In the genomic region with DNA sequence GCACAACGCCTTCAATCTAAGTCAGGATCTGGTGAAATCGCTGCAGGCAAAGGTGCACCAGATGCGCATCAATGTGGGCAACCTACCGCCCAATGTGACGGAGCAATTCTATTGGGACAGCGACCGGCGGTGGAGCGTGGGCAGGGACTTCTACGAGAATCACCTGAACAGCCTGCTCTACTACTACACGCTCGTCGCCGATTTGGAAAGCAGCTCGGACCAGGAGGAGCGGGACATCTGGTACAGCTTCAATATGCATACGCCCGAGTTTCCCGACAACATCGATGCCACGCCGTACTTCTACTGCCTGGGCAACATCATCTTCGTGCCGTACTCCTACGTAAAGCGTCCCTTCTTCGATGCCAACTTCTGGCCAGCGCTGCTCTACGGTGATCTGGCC, we compare ENCODE assay signal across 2 fruit fly cellular contexts.
TF ChIP-seq lines count a peak whose summit lies in the region.

No protein-coding gene starts in this region.

TF ChIP-seq in Kc167, 6 proteins besides CTCF, POLR2A, EP300 and RAD21:
- TF ChIP-seq Sin3A (optimal IDR thresholded peaks at IDR 0.05; lab: Kevin White, UChicago) (no peak), h (optimal IDR thresholded peaks at IDR 0.05; lab: Kevin White, UChicago) (no peak), ttk (optimal IDR thresholded peaks at IDR 0.05; lab: Kevin White, UChicago) (peak; percentile 96), Myc (optimal IDR thresholded peaks at IDR 0.05; lab: Kevin White, UChicago) (no peak)

TF ChIP-seq in whole organism, prepupa, 60 proteins besides CTCF, POLR2A, EP300 and RAD21:
- TF ChIP-seq Met (GFP tag; optimal IDR thresholded peaks at IDR 0.05; lab: Kevin White, UChicago) (no peak), svp (GFP tag; lab: Kevin White, UChicago) (peak; percentile 5)
